Worm (Caenorhabditis elegans): ENCODE measurements around the gene Y110A2AL.10.

DNA sequence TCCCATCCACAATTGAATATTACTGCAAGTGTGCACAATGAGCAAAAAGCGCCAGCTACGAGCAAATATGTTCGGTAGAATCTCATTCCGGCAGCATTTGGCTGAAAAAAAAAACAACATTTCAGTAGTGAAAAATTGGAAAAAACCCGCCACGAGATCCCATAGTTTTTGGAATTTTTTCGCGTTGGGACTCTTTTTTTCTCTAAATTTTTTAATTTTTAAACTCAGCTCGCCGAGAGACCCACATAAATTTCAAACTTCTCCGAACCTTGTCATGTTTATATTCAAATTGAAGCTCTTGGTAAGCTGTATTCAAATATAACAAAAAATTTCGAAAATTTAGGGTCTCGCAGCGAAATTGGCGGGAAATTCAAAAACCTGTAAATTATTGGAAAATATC lies 22.6 kb upstream of the Y110A2AL.10 start, which contains the start of gene sqv-2:
- TF ChIP-seq dao-5 (tag; optimal IDR thresholded peaks at IDR 0.05): no peak
- TF ChIP-seq him-1 (tag; optimal IDR thresholded peaks at IDR 0.05): no peak
- no peak for TF ChIP-seq W03F9.2 (tag; optimal IDR thresholded peaks at IDR 0.05)

Data from whole organism, L4/young adult.